Worm (Caenorhabditis elegans) whole organism, mixed stage, embryonic: ENCODE measurements around the gene bgnt-1.5.

Source experiments
- M03D4.4 ChIP-seq: sonication (generic microtip); optimal IDR thresholded peaks from 2 replicates; lab custom pipeline; 2017; ENCODE audit warnings: mild to moderate bottlenecking, missing genetic modification characterization, missing compliant biosample characterization
- bed-3 ChIP-seq: fragments of 200-800 bp; sonication (Bioruptor generic); optimal IDR thresholded peaks from 3 replicates; lab custom pipeline; 2018; ENCODE audit warnings: mild to moderate bottlenecking, missing genetic modification characterization, moderate library complexity, missing compliant biosample characterization
- blmp-1 ChIP-seq: fragments of 150-350 bp; optimal IDR thresholded peaks from 2 replicates; lab custom pipeline; 2014; ENCODE audit warnings: missing biosample characterization, missing genetic modification characterization
- ceh-39 ChIP-seq: fragments of 150-350 bp; optimal IDR thresholded peaks from 2 replicates; lab custom pipeline; 2014; ENCODE audit warnings: missing biosample characterization, missing genetic modification characterization
- ceh-43 ChIP-seq: fragments of 200-800 bp; sonication (Bioruptor generic); optimal IDR thresholded peaks from 2 replicates; lab custom pipeline; 2018; ENCODE audit warnings: mild to moderate bottlenecking, missing genetic modification characterization, moderate library complexity, missing compliant biosample characterization
- ceh-83 ChIP-seq: fragments of 200-800 bp; sonication (Bioruptor generic); optimal IDR thresholded peaks from 2 replicates; lab custom pipeline; 2018; ENCODE audit warnings: mild to moderate bottlenecking, missing genetic modification characterization, missing compliant biosample characterization
- ces-1 ChIP-seq: fragments of 150-350 bp; optimal IDR thresholded peaks from 2 replicates; lab custom pipeline; 2014; ENCODE audit warnings: missing biosample characterization, missing genetic modification reagents, missing genetic modification characterization
- cnd-1 ChIP-seq: fragments of 200-800 bp; sonication (Bioruptor generic); optimal IDR thresholded peaks from 2 replicates; lab custom pipeline; 2018; ENCODE audit warnings: mild to moderate bottlenecking, missing genetic modification characterization, missing compliant biosample characterization
- drap-1 ChIP-seq: fragments of 200-800 bp; sonication (Bioruptor generic); optimal IDR thresholded peaks from 3 replicates; lab custom pipeline; 2018; ENCODE audit warnings: mild to moderate bottlenecking, missing genetic modification characterization, missing compliant biosample characterization
- elt-1 ChIP-seq: sonication (generic microtip); optimal IDR thresholded peaks from 2 replicates; lab custom pipeline; 2017; ENCODE audit warnings: missing genetic modification characterization, mild to moderate bottlenecking, missing compliant biosample characterization, antibody characterized with exemption, moderate library complexity, borderline replicate concordance; ENCODE audit not compliant: insufficient read depth
- elt-3 ChIP-seq: fragments of 150-350 bp; optimal IDR thresholded peaks from 2 replicates; lab custom pipeline; 2014; ENCODE audit warnings: missing biosample characterization, missing genetic modification characterization
- flh-1 ChIP-seq: fragments of 200-800 bp; sonication (Bioruptor generic); optimal IDR thresholded peaks from 2 replicates; lab custom pipeline; 2018; ENCODE audit warnings: mild to moderate bottlenecking, missing genetic modification characterization, moderate library complexity, missing compliant biosample characterization
- ham-2 ChIP-seq: fragments of 200-800 bp; sonication (Bioruptor generic); optimal IDR thresholded peaks from 2 replicates; lab custom pipeline; 2018; ENCODE audit warnings: mild to moderate bottlenecking, missing genetic modification characterization, missing compliant biosample characterization
- hlh-1 ChIP-seq: fragments of 150-350 bp; optimal IDR thresholded peaks from 2 replicates; lab custom pipeline; 2014; ENCODE audit warnings: missing biosample characterization, missing genetic modification reagents, missing genetic modification characterization
- lin-13 ChIP-seq: fragments of 150-350 bp; optimal IDR thresholded peaks from 2 replicates; lab custom pipeline; 2014; ENCODE audit warnings: missing biosample characterization, missing genetic modification characterization
- mab-5 ChIP-seq: fragments of 150-350 bp; optimal IDR thresholded peaks from 2 replicates; lab custom pipeline; 2014; ENCODE audit warnings: missing biosample characterization, missing genetic modification characterization
- mep-1 ChIP-seq: fragments of 150-350 bp; optimal IDR thresholded peaks from 2 replicates; lab custom pipeline; 2017; ENCODE audit warnings: missing biosample characterization, missing genetic modification reagents, missing genetic modification characterization, inconsistent platforms
- mls-2 ChIP-seq: sonication (generic microtip); optimal IDR thresholded peaks from 2 replicates; lab custom pipeline; 2016; ENCODE audit warnings: mild to moderate bottlenecking, missing genetic modification characterization, moderate library complexity, missing compliant biosample characterization
- nhr-12 ChIP-seq: fragments of 150-350 bp; optimal IDR thresholded peaks from 2 replicates; lab custom pipeline; 2014; ENCODE audit warnings: missing biosample characterization, missing genetic modification characterization
- nhr-2 ChIP-seq: fragments of 150-350 bp; optimal IDR thresholded peaks from 2 replicates; lab custom pipeline; 2014; ENCODE audit warnings: missing biosample characterization, missing genetic modification characterization
- nhr-237 ChIP-seq: fragments of 150-350 bp; optimal IDR thresholded peaks from 2 replicates; lab custom pipeline; 2014; ENCODE audit warnings: missing biosample characterization, missing genetic modification characterization
- nhr-76 ChIP-seq: sonication (generic microtip); optimal IDR thresholded peaks from 2 replicates; lab custom pipeline; 2017; ENCODE audit warnings: missing biosample characterization, missing genetic modification characterization
- pha-4 ChIP-seq: fragments of 150-350 bp; optimal IDR thresholded peaks from 2 replicates; lab custom pipeline; 2018; ENCODE audit warnings: missing biosample characterization, missing genetic modification reagents, missing genetic modification characterization
- snpc-4 ChIP-seq: fragments of 150-350 bp; optimal IDR thresholded peaks from 2 replicates; lab custom pipeline; 2014; ENCODE audit warnings: missing biosample characterization, missing genetic modification characterization
- sptf-1 ChIP-seq: sonication (generic microtip); optimal IDR thresholded peaks from 2 replicates; lab custom pipeline; 2017; ENCODE audit warnings: mild to moderate bottlenecking, missing genetic modification characterization, moderate library complexity, missing compliant biosample characterization
- unc-120 ChIP-seq: sonication (generic microtip); optimal IDR thresholded peaks from 2 replicates; lab custom pipeline; 2017; ENCODE audit warnings: missing genetic modification characterization, missing compliant biosample characterization; ENCODE audit not compliant: poor library complexity, severe bottlenecking
- unc-62 ChIP-seq: fragments of 150-350 bp; optimal IDR thresholded peaks from 2 replicates; lab custom pipeline; 2014; ENCODE audit warnings: missing biosample characterization, missing genetic modification reagents, missing genetic modification characterization
- zip-8 ChIP-seq: fragments of 150-350 bp; optimal IDR thresholded peaks from 2 replicates; lab custom pipeline; 2014; ENCODE audit warnings: missing biosample characterization, missing genetic modification characterization
- ztf-11 ChIP-seq: fragments of 150-350 bp; optimal IDR thresholded peaks from 2 replicates; lab custom pipeline; 2014; ENCODE audit warnings: missing biosample characterization, missing genetic modification characterization

Gene bgnt-1.5

DNA sequence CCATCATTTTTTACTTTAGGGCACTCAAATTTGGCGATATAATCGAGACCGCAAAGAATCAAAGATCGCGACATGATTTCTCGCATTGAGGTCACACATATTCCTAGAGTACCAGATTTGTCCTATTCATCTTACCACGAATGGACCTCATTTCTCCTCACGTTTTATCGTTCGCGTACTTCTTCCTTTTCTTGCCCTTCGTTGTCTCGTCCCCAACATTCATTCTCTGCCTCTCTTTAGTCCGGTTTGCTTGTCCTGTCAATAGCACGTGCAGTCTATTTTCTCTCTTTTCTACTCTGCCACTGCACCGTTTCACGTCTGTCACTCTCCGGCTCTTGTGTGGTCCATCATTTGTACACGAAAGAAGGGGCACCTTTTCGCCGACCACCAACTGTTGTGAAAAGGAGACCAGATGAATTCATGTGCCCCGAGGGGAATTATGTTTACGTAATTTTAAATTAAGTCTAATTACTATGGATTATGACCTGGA, 19.2 kb upstream of the bgnt-1.5 start:
- TF ChIP-seq elt-3 (tag; lab: Kevin White, UChicago) (no peak), ceh-43 (GFP tag; lab: Kevin White, UChicago) (peak; percentile 7), ceh-39 (tag; lab: Kevin White, UChicago) (no peak), elt-1 (tag; lab: Kevin White, UChicago) (peak; percentile 76), pha-4 (tag; lab: Kevin White, UChicago) (peak; percentile 72), nhr-2 (tag; lab: Kevin White, UChicago) (peak; percentile 63), drap-1 (peak; percentile 3), nhr-237 (tag; lab: Kevin White, UChicago) (peak; percentile 29), flh-1 (GFP tag; lab: Kevin White, UChicago) (no peak), ham-2 (GFP tag; lab: Kevin White, UChicago) (peak; percentile 43), unc-62 (peak; percentile 81), nhr-12 (tag; lab: Kevin White, UChicago) (no peak), hlh-1 (tag; lab: Kevin White, UChicago) (peak; percentile 94), ces-1 (GFP tag; lab: Kevin White, UChicago) (peak; percentile 86), lin-13 (tag; lab: Kevin White, UChicago) (peak; percentile 41), ztf-11 (tag; lab: Kevin White, UChicago) (no peak), M03D4.4 (tag; lab: Kevin White, UChicago) (no peak), mab-5 (tag; lab: Kevin White, UChicago) (no peak), sptf-1 (tag; lab: Kevin White, UChicago) (peak; percentile 22), mls-2 (tag; lab: Kevin White, UChicago) (peak; percentile 64), unc-120 (peak; percentile 76), mep-1 (tag; lab: Kevin White, UChicago) (peak; percentile 85)

DNA sequence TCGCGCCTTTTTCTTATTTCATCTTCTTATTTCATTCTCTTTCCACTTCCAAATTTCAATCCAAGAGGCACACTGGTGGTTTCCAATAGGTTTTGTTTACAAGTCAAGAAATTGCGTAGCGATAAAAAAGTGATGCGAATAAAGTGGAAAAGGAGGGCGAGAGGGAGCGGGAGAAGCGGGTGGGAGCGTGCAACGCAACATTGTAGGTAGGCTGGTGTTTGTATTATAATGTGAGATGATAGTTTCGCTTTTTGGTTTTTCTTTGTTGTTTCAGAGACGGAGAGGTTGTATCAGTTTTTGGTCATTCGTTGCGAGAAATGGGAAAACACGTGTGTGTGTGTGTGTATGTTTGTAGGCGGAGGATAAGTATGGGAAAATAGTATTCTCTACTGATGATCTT, 18.0 kb upstream of the bgnt-1.5 start:
- TF ChIP-seq ces-1 (GFP tag; lab: Kevin White, UChicago) = no peak
- TF ChIP-seq unc-62 = no peak
- no peak for TF ChIP-seq ham-2 (GFP tag; lab: Kevin White, UChicago)
- no peak for TF ChIP-seq elt-1 (tag; lab: Kevin White, UChicago)
- TF ChIP-seq mep-1 (tag; lab: Kevin White, UChicago) = no peak
- no peak for TF ChIP-seq zip-8
- no peak for TF ChIP-seq nhr-76 (tag; lab: Kevin White, UChicago)
- TF ChIP-seq nhr-2 (tag; lab: Kevin White, UChicago) = no peak
- TF ChIP-seq ztf-11 (tag; lab: Kevin White, UChicago) = no peak
- TF ChIP-seq flh-1 (GFP tag; lab: Kevin White, UChicago) = no peak
- TF ChIP-seq ceh-39 (tag; lab: Kevin White, UChicago) = no peak
- TF ChIP-seq cnd-1 (tag; lab: Kevin White, UChicago) = no peak
- no peak for TF ChIP-seq unc-120
- TF ChIP-seq mls-2 (tag; lab: Kevin White, UChicago) = no peak

ce11 chrX:13249102-13249501, 16.9 kb upstream of the bgnt-1.5 start:
- TF ChIP-seq ceh-83 (GFP tag; lab: Kevin White, UChicago) (no peak), unc-62 (no peak), nhr-12 (tag; lab: Kevin White, UChicago) (no peak), lin-13 (tag; lab: Kevin White, UChicago) (no peak), unc-120 (no peak), elt-3 (tag; lab: Kevin White, UChicago) (no peak), nhr-237 (tag; lab: Kevin White, UChicago) (no peak), sptf-1 (tag; lab: Kevin White, UChicago) (no peak), drap-1 (no peak)

- peak; percentile 38 for TF ChIP-seq elt-1 (tag; lab: Kevin White, UChicago)
- TF ChIP-seq ceh-83 (GFP tag; lab: Kevin White, UChicago) = no peak
- TF ChIP-seq blmp-1 = no peak
Measured at ce11 chrX:13248265-13248664, 16.1 kb upstream of the bgnt-1.5 start, which contains the start of gene K08H2.7. K08H2.7 (minus strand) TSS chrX:13248437.

ce11 chrX:13247614-13248013, 15.5 kb upstream of the bgnt-1.5 start:
- TF ChIP-seq mep-1 (tag; lab: Kevin White, UChicago) (no peak), cnd-1 (tag; lab: Kevin White, UChicago) (no peak), mls-2 (tag; lab: Kevin White, UChicago) (no peak), drap-1 (no peak), unc-62 (no peak), ztf-11 (tag; lab: Kevin White, UChicago) (no peak), ham-2 (GFP tag; lab: Kevin White, UChicago) (no peak), ceh-83 (GFP tag; lab: Kevin White, UChicago) (no peak), mab-5 (tag; lab: Kevin White, UChicago) (no peak), sptf-1 (tag; lab: Kevin White, UChicago) (no peak), elt-1 (tag; lab: Kevin White, UChicago) (no peak), snpc-4 (tag; lab: Kevin White, UChicago) (no peak), bed-3 (GFP tag; lab: Kevin White, UChicago) (no peak), nhr-2 (tag; lab: Kevin White, UChicago) (no peak), flh-1 (GFP tag; lab: Kevin White, UChicago) (no peak), M03D4.4 (tag; lab: Kevin White, UChicago) (no peak)
